Fruit fly (Drosophila melanogaster) whole organism, wandering third instar larva: ENCODE data around the gene Diap1.

Source experiments
- OdsH ChIP-seq: fragments of 200-800 bp; sonication (Bioruptor generic); optimal IDR thresholded peaks from 2 replicates; lab custom pipeline; 2016; ENCODE audit warnings: missing biosample characterization, mild to moderate bottlenecking, missing genetic modification characterization
- h ChIP-seq: fragments of 200-800 bp; sonication (Bioruptor generic); optimal IDR thresholded peaks from 3 replicates; lab custom pipeline; 2016; ENCODE audit warnings: missing biosample characterization, mild to moderate bottlenecking, missing genetic modification characterization
- usp ChIP-seq: fragments of >200 bp; optimal IDR thresholded peaks from 2 replicates; lab custom pipeline; 2017; ENCODE audit warnings: missing biosample characterization, missing genetic modification characterization

DNA sequence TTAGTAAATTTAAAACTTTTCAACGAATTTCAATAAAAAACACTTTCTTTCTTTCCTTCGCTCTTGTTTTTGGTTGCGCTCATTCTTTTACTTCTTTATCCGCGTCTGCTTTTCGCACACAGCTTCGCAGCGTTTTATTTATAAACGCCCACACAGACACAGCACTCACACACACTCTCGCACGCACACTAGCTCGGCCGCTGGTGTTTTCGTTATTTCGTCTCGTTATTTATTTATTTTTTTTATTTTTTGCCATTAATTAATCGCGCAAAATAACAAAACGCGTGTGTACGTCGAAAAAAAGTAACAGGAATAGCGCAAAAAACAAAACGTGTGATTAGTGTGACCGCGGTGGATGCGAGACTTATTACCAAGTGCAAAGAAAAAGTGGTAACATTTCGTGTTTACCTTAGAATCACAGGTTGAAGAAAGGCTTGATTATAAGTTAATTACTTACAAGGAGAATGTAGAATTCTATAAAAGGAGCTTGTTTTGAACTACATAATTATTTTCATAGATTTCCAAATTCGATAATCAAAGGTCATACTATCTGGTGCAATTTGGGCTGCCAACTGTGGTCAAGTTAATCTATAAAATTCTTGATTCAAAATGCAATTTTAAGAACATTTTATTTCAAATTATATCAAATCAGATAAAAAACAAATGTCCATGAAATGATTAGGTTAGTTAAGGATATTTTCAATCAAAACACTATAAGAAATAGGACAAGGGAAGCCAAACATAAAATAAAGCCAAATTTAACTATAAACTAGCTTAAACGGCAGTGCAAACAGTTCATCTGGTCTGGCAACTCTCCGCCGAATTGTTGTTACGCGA, 46.2 kb downstream of the Diap1 start, which contains the start of the genes hzg and mRpS31:
- TF ChIP-seq h (GFP tag; lab: Kevin White, UChicago) = peak; percentile 52
- peak; percentile 51 for TF ChIP-seq OdsH (GFP tag; lab: Kevin White, UChicago)
- no peak for TF ChIP-seq usp (GFP tag; lab: Kevin White, UChicago)
